Fruit fly (Drosophila melanogaster): Measurements from ENCODE around the gene CG6661.

The CG6661 gene

DNA sequence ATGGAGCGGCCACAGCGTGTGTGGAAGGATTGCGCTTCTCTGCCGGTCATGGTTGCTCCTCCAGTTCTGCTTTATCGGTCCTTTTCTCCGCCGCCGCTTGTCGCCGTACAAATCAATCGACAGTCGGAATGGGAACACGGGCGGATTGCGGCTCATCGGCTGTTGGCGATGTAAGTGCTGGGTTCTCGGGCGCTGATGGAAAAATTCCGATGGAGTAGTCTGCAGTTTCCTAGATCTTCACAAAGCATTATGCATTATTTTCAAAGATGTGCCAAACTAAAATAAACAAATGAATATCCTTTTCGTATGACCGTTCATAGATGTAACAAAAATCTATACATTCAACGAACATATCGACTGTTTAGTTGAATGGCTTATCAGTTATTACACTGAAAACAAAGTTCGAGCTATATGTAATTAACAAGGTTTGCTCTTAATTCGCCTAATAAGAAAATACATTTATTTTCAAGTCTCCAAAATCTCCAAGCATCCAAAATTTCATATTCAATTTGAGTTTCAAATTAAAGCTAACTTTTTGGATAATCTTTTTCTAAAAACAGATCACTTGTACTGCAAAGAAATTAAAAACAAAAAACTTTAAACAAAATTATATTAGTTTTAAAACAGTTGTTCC lies 15.2 kb downstream of the CG6661 start, which contains the start of gene Neurl4 (continued):
- peak; percentile 75 for TF ChIP-seq CG2712 (tag; optimal IDR thresholded peaks at IDR 0.05)
- TF ChIP-seq CG15601 (tag; optimal IDR thresholded peaks at IDR 0.05), result peak; percentile 93
- TF ChIP-seq MTF-1 (GFP tag; optimal IDR thresholded peaks at IDR 0.05; ENCODE audit: borderline replicate concordance), result no peak
- peak; percentile 80 for TF ChIP-seq CG12659 (GFP tag; optimal IDR thresholded peaks at IDR 0.05)
- TF ChIP-seq exex (tag; optimal IDR thresholded peaks at IDR 0.05), result no peak
- no peak for TF ChIP-seq CG18011 (GFP tag; optimal IDR thresholded peaks at IDR 0.05)
- no peak for TF ChIP-seq lbe (GFP tag; optimal IDR thresholded peaks at IDR 0.05)
- peak; percentile 68 for TF ChIP-seq Chrac-16 (GFP tag; optimal IDR thresholded peaks at IDR 0.05)
- TF ChIP-seq Sry-β (GFP tag; optimal IDR thresholded peaks at IDR 0.05), result no peak
- no peak for TF ChIP-seq Fer3 (tag; optimal IDR thresholded peaks at IDR 0.05)
- peak; percentile 53 for TF ChIP-seq dm (GFP tag; optimal IDR thresholded peaks at IDR 0.05)
- no peak for TF ChIP-seq HLH4C (GFP tag; IDR thresholded peaks at IDR 0.05; ENCODE audit: partially characterized antibody)
- TF ChIP-seq grau (tag; optimal IDR thresholded peaks at IDR 0.05), result peak; percentile 82
- peak; percentile 83 for TF ChIP-seq H2.0 (GFP tag; IDR thresholded peaks at IDR 0.05)
- peak; percentile 23 for TF ChIP-seq CG2116 (GFP tag; optimal IDR thresholded peaks at IDR 0.05)
- peak; percentile 2 for TF ChIP-seq kay (GFP tag; optimal IDR thresholded peaks at IDR 0.05)
- TF ChIP-seq tgo (GFP tag; IDR thresholded peaks at IDR 0.05), result peak; percentile 60; the same call in 2 of the 3 replicates
- TF ChIP-seq CG7372 (GFP tag; IDR thresholded peaks at IDR 0.05), result 0 out of 2 replicates have a peak, but pooled peaks have one; percentile 8
- peak; percentile 71 for TF ChIP-seq CG3847 (GFP tag; IDR thresholded peaks at IDR 0.05)
- TF ChIP-seq CG8765 (GFP tag; IDR thresholded peaks at IDR 0.05), result no peak
- peak; percentile 84 for TF ChIP-seq HmgZ (tag; optimal IDR thresholded peaks at IDR 0.05)
- peak; percentile 53; the same call in 1 of the 3 replicates for TF ChIP-seq zfh1 (GFP tag; IDR thresholded peaks at IDR 0.05)
- TF ChIP-seq nmo (GFP tag; optimal IDR thresholded peaks at IDR 0.05), result peak; percentile 86
- TF ChIP-seq sr (GFP tag; IDR thresholded peaks at IDR 0.05), result no peak
- no peak for TF ChIP-seq her (GFP tag; optimal IDR thresholded peaks at IDR 0.05)
- no peak for TF ChIP-seq salm (tag; optimal IDR thresholded peaks at IDR 0.05)
- TF ChIP-seq CG12299 (tag; optimal IDR thresholded peaks at IDR 0.05), result peak; percentile 1
- peak; percentile 23 for TF ChIP-seq Usf (GFP tag; optimal IDR thresholded peaks at IDR 0.05)
- peak; percentile 81 for TF ChIP-seq CG10979 (tag; optimal IDR thresholded peaks at IDR 0.05)
- TF ChIP-seq CG2120 (GFP tag; optimal IDR thresholded peaks at IDR 0.05), result peak; percentile 84
- TF ChIP-seq Atf3 (GFP tag; optimal IDR thresholded peaks at IDR 0.05), result peak; percentile 69
- TF ChIP-seq fd64A (GFP tag; optimal IDR thresholded peaks at IDR 0.05), result no peak
- TF ChIP-seq aop (GFP tag; IDR thresholded peaks at IDR 0.05), result no peak
- TF ChIP-seq ewg (GFP tag; optimal IDR thresholded peaks at IDR 0.05), result peak; percentile 55
- TF ChIP-seq Hr39 (optimal IDR thresholded peaks at IDR 0.05), result no peak
- TF ChIP-seq bbx (GFP tag; IDR thresholded peaks at IDR 0.05; ENCODE audit: partially characterized antibody), result no peak
- TF ChIP-seq CG33213 (GFP tag; optimal IDR thresholded peaks at IDR 0.05), result peak; percentile 21
- TF ChIP-seq CG8281 (tag; optimal IDR thresholded peaks at IDR 0.05), result peak; percentile 25
- TF ChIP-seq stc (GFP tag; IDR thresholded peaks at IDR 0.05), result peak; percentile 57; the same call in 1 of the 2 replicates
- TF ChIP-seq Hsf (GFP tag; optimal IDR thresholded peaks at IDR 0.05), result peak; percentile 83
- no peak for TF ChIP-seq lov (optimal IDR thresholded peaks at IDR 0.05)
- TF ChIP-seq lov (GFP tag; IDR thresholded peaks at IDR 0.05), result no peak
- TF ChIP-seq CG17385 (GFP tag; optimal IDR thresholded peaks at IDR 0.05), result no peak
- peak; percentile 54 for TF ChIP-seq crc (GFP tag; optimal IDR thresholded peaks at IDR 0.05)
- peak; percentile 82 for TF ChIP-seq mam (GFP tag; optimal IDR thresholded peaks at IDR 0.05)
- TF ChIP-seq CG4730 (GFP tag; IDR thresholded peaks at IDR 0.05), result no peak
- TF ChIP-seq NC2β (GFP tag; optimal IDR thresholded peaks at IDR 0.05), result peak; percentile 62
- TF ChIP-seq CG2199 (GFP tag; IDR thresholded peaks at IDR 0.05), result no peak
- peak; percentile 70 for TF ChIP-seq gfzf (GFP tag; optimal IDR thresholded peaks at IDR 0.05)
- TF ChIP-seq Awh (GFP tag; IDR thresholded peaks at IDR 0.05), result peak; percentile 78
- TF ChIP-seq chm (GFP tag; IDR thresholded peaks at IDR 0.05), result peak; percentile 81
